Worm (Caenorhabditis elegans) whole organism, L4/young adult: ENCODE measurements around the gene gck-1.

ENCODE experiments used
- W03F9.2 ChIP-seq: fragments of 150-350 bp; optimal IDR thresholded peaks from 2 replicates; lab custom pipeline; 2014; ENCODE audit warnings: missing biosample characterization, missing genetic modification characterization
- dao-5 ChIP-seq: sonication (generic microtip); optimal IDR thresholded peaks from 2 replicates; lab custom pipeline; 2016; ENCODE audit warnings: missing genotype, missing genetic modification characterization, moderate library complexity, missing compliant biosample characterization
- him-1 ChIP-seq: sonication (generic microtip); optimal IDR thresholded peaks from 2 replicates; lab custom pipeline; 2016; ENCODE audit warnings: missing genotype, missing genetic modification reagents, missing genetic modification characterization, missing compliant biosample characterization

ce11 chrV:8902697-8903096 lies 44.9 kb upstream of the gck-1 start, which contains the start of gene frpr-12:
- TF ChIP-seq him-1 (no peak), W03F9.2 (tag; lab: Kevin White, UChicago) (no peak), dao-5 (tag; lab: Kevin White, UChicago) (no peak)
